Fruit fly (Drosophila melanogaster) whole organism, embryonic: ENCODE measurements around the gene CG31224.

Source experiments
- Awh ChIP-seq: fragments of 200-800 bp; sonication (Bioruptor generic); IDR thresholded peaks from 2 replicates; pipeline ENCODE4, ENCODE4 v1.3.6; 2022; ENCODE audit warnings: missing biosample characterization, missing genetic modification characterization
- B-H1 ChIP-seq: fragments of 200-800 bp; sonication (Bioruptor generic); IDR thresholded peaks from 3 replicates; pipeline ENCODE4 v1.3.6; 2022; ENCODE audit warnings: missing biosample characterization, missing genetic modification characterization
- BEAF-32 ChIP-seq: fragments of 200-800 bp; sonication (Bioruptor generic); optimal IDR thresholded peaks from 3 replicates; lab custom pipeline; 2017; ENCODE audit warnings: missing biosample characterization, missing genetic modification characterization, mild to moderate bottlenecking, moderate library complexity, missing genetic modification reagents
- C15 ChIP-seq: fragments of 200-800 bp; sonication (Bioruptor generic); IDR thresholded peaks from 3 replicates; pipeline ENCODE4 v1.3.6; 2022; ENCODE audit warnings: missing biosample characterization, missing genetic modification characterization
- CG10267 ChIP-seq: fragments of 200-800 bp; sonication (Bioruptor generic); optimal IDR thresholded peaks from 2 replicates; lab custom pipeline; 2018; ENCODE audit warnings: missing biosample characterization, mild to moderate bottlenecking, missing genetic modification characterization, moderate library complexity
- CG10565 ChIP-seq: fragments of 200-800 bp; sonication (Bioruptor generic); optimal IDR thresholded peaks from 3 replicates; lab custom pipeline; 2016; ENCODE audit warnings: missing biosample characterization, mild to moderate bottlenecking, missing genetic modification characterization
- CG11093 ChIP-seq: fragments of 200-800 bp; sonication (Bioruptor generic); IDR thresholded peaks from 3 replicates; pipeline ENCODE4 v1.3.6; 2022; ENCODE audit warnings: missing biosample characterization, missing genetic modification characterization
- CG12236 ChIP-seq: fragments of 200-800 bp; sonication (Bioruptor generic); optimal IDR thresholded peaks from 2 replicates; lab custom pipeline; 2016; ENCODE audit warnings: missing biosample characterization, missing genetic modification characterization
- CG12659 ChIP-seq: fragments of 200-800 bp; sonication (Bioruptor generic); optimal IDR thresholded peaks from 3 replicates; lab custom pipeline; 2017; ENCODE audit warnings: mild to moderate bottlenecking, missing biosample characterization, missing genetic modification reagents, missing genetic modification characterization
- CG13775 ChIP-seq: fragments of 200-800 bp; sonication (Bioruptor generic); optimal IDR thresholded peaks from 3 replicates; lab custom pipeline; 2017; ENCODE audit warnings: missing biosample characterization, mild to moderate bottlenecking, missing genetic modification characterization
- CG14014 ChIP-seq: fragments of 200-800 bp; sonication (Bioruptor generic); IDR thresholded peaks from 2 replicates; pipeline ENCODE4 v1.3.6; 2022; ENCODE audit warnings: missing biosample characterization, missing genetic modification characterization
- CG14710 ChIP-seq: fragments of 200-800 bp; sonication (Bioruptor generic); optimal IDR thresholded peaks from 3 replicates; lab custom pipeline; 2019; ENCODE audit warnings: missing biosample characterization, mild to moderate bottlenecking, missing genetic modification characterization, moderate library complexity
- CG15269 ChIP-seq: fragments of 200-800 bp; sonication (Bioruptor generic); optimal IDR thresholded peaks from 2 replicates; lab custom pipeline; 2018; ENCODE audit warnings: missing biosample characterization, mild to moderate bottlenecking, missing genetic modification characterization, moderate library complexity
- CG15601 ChIP-seq: fragments of 200-800 bp; sonication (Bioruptor generic); optimal IDR thresholded peaks from 3 replicates; lab custom pipeline; 2019; ENCODE audit warnings: missing biosample characterization, mild to moderate bottlenecking, missing genetic modification characterization, moderate library complexity
- CG1602 ChIP-seq: fragments of 200-800 bp; sonication (Bioruptor generic); optimal IDR thresholded peaks from 3 replicates; lab custom pipeline; 2016; ENCODE audit warnings: missing biosample characterization, missing genetic modification characterization
- CG17328 ChIP-seq: fragments of 200-800 bp; sonication (Bioruptor generic); IDR thresholded peaks from 2 replicates; pipeline ENCODE4 v1.3.6; 2022; ENCODE audit warnings: missing biosample characterization, missing genetic modification characterization
- CG1792 ChIP-seq: fragments of 200-800 bp; sonication (Bioruptor generic); optimal IDR thresholded peaks from 2 replicates; lab custom pipeline; 2016; ENCODE audit warnings: missing biosample characterization, missing genetic modification characterization
- CG2199 ChIP-seq: fragments of 200-800 bp; sonication (Bioruptor generic); IDR thresholded peaks from 3 replicates; pipeline ENCODE4 v1.3.6; 2022; ENCODE audit warnings: missing biosample characterization, missing genetic modification characterization
- CG3163 ChIP-seq: fragments of 200-800 bp; sonication (Bioruptor generic); optimal IDR thresholded peaks from 3 replicates; lab custom pipeline; 2016; ENCODE audit warnings: missing biosample characterization, missing genetic modification characterization
- CG4360 ChIP-seq: fragments of 200-800 bp; sonication (Bioruptor generic); IDR thresholded peaks from 2 replicates; pipeline ENCODE4 v1.3.6; 2022; ENCODE audit warnings: missing biosample characterization, missing genetic modification characterization
- CG6272 ChIP-seq: fragments of 200-800 bp; sonication (Bioruptor generic); IDR thresholded peaks from 2 replicates; pipeline ENCODE4 v1.3.6; 2022; ENCODE audit warnings: missing biosample characterization, missing genetic modification characterization
- CG6791 ChIP-seq: fragments of 200-800 bp; sonication (Bioruptor generic); IDR thresholded peaks from 3 replicates; pipeline ENCODE4 v1.3.6; 2022; ENCODE audit warnings: missing biosample characterization, missing genetic modification characterization; ENCODE audit not compliant: partially characterized antibody
- CG8290 ChIP-seq, 3 experiments: fragments of 200-800 bp; sonication (Bioruptor generic); optimal IDR thresholded peaks; 2 replicates each; lab custom pipeline; 2016 to 2019; ENCODE audit warnings: missing biosample characterization in 3 of 3, missing genetic modification characterization in 3 of 3, mild to moderate bottlenecking in 2 of 3, moderate library complexity in 1 of 3
- CG9876 ChIP-seq: fragments of 200-800 bp; sonication (Bioruptor generic); optimal IDR thresholded peaks from 2 replicates; lab custom pipeline; 2016; ENCODE audit warnings: missing biosample characterization, missing genetic modification characterization
- Camta ChIP-seq: fragments of 200-800 bp; sonication (Bioruptor generic); optimal IDR thresholded peaks from 2 replicates; lab custom pipeline; 2016; ENCODE audit warnings: missing biosample characterization, missing genetic modification characterization
- CoRest ChIP-seq: fragments of 200-800 bp; sonication (Bioruptor generic); optimal IDR thresholded peaks from 3 replicates; lab custom pipeline; 2018; ENCODE audit warnings: missing biosample characterization, mild to moderate bottlenecking, missing genetic modification characterization, moderate library complexity
- Dbx ChIP-seq: fragments of 200-800 bp; sonication (Bioruptor generic); IDR thresholded peaks from 3 replicates; pipeline ENCODE4 v1.3.6; 2022; ENCODE audit warnings: missing biosample characterization, missing genetic modification characterization
- Dp ChIP-seq: fragments of 200-800 bp; sonication (Bioruptor generic); optimal IDR thresholded peaks from 2 replicates; lab custom pipeline; 2018; ENCODE audit warnings: missing biosample characterization, mild to moderate bottlenecking, missing genetic modification characterization, moderate library complexity
- Drgx ChIP-seq: fragments of 200-800 bp; sonication (Bioruptor generic); IDR thresholded peaks from 2 replicates; pipeline ENCODE4 v1.3.6; 2022; ENCODE audit warnings: missing biosample characterization, missing genetic modification characterization
- Gug ChIP-seq: fragments of 200-800 bp; sonication (Bioruptor generic); IDR thresholded peaks from 4 replicates; pipeline ENCODE4 v1.3.6; 2022; ENCODE audit warnings: missing biosample characterization, missing genetic modification characterization
- Hr39 ChIP-seq: fragments of >200 bp; optimal IDR thresholded peaks from 2 replicates; lab custom pipeline; 2017
- Lim3 ChIP-seq: fragments of 200-800 bp; sonication (Bioruptor generic); IDR thresholded peaks from 2 replicates; pipeline ENCODE4 v1.3.6; 2022; ENCODE audit warnings: missing biosample characterization, missing genetic modification characterization
- Mrtf ChIP-seq: fragments of 200-800 bp; sonication (Bioruptor generic); IDR thresholded peaks from 3 replicates; pipeline ENCODE4 v1.3.6; 2022; ENCODE audit warnings: missing biosample characterization, missing genetic modification characterization
- Myb ChIP-seq: fragments of 200-800 bp; sonication (Bioruptor generic); optimal IDR thresholded peaks from 2 replicates; lab custom pipeline; 2016; ENCODE audit warnings: missing biosample characterization, missing genetic modification characterization
- Nf-YA ChIP-seq: fragments of 200-800 bp; sonication (Bioruptor generic); IDR thresholded peaks from 2 replicates; pipeline ENCODE4 v1.3.6; 2022; ENCODE audit warnings: missing biosample characterization, missing genetic modification characterization
- Nf-YC ChIP-seq: fragments of 200-800 bp; optimal IDR thresholded peaks from 3 replicates; lab custom pipeline; 2019; ENCODE audit warnings: missing biosample characterization, mild to moderate bottlenecking, missing genetic modification characterization, moderate library complexity
- Oaz ChIP-seq: fragments of 200-800 bp; sonication (Bioruptor generic); IDR thresholded peaks from 2 replicates; pipeline ENCODE4 v1.3.6; 2022; ENCODE audit warnings: missing biosample characterization, missing genetic modification characterization
- Opbp ChIP-seq: fragments of 200-800 bp; sonication (Bioruptor generic); IDR thresholded peaks from 3 replicates; pipeline ENCODE4 v1.3.6; 2022; ENCODE audit warnings: missing biosample characterization, missing genetic modification characterization; ENCODE audit not compliant: partially characterized antibody
- Rfx ChIP-seq: fragments of 200-800 bp; sonication (Bioruptor generic); IDR thresholded peaks from 2 replicates; pipeline ENCODE4 v1.3.6; 2022; ENCODE audit warnings: missing biosample characterization, missing genetic modification characterization
- Trl ChIP-seq, 3 experiments: fragments of >200 bp in 2 of 3; fragments of 200-800 bp in 1 of 3; sonication (Bioruptor generic) in 1 of 3; optimal IDR thresholded peaks; 2 replicates in 1 of 3; 3 replicates in 2 of 3; lab custom pipeline; 2016 to 2017; ENCODE audit warnings: missing biosample characterization in 1 of 3, missing genetic modification characterization in 1 of 3
- chinmo ChIP-seq: fragments of 200-800 bp; sonication (Bioruptor generic); IDR thresholded peaks from 4 replicates; pipeline ENCODE4 v1.3.6; 2022; ENCODE audit warnings: missing biosample characterization, missing genetic modification characterization; ENCODE audit not compliant: partially characterized antibody
- dan ChIP-seq: fragments of 200-800 bp; sonication (Bioruptor generic); IDR thresholded peaks from 2 replicates; pipeline ENCODE4 v1.3.6; 2022; ENCODE audit warnings: missing biosample characterization, missing genetic modification characterization
- grau ChIP-seq: fragments of 200-800 bp; optimal IDR thresholded peaks from 3 replicates; lab custom pipeline; 2019; ENCODE audit warnings: missing biosample characterization, mild to moderate bottlenecking, missing genetic modification characterization, moderate library complexity
- grn ChIP-seq: fragments of 200-800 bp; sonication (Bioruptor generic); optimal IDR thresholded peaks from 3 replicates; lab custom pipeline; 2017; ENCODE audit warnings: missing biosample characterization, missing genetic modification characterization
- inv ChIP-seq: fragments of 200-800 bp; sonication (Bioruptor generic); IDR thresholded peaks from 2 replicates; pipeline ENCODE4 v1.3.6; 2022; ENCODE audit warnings: missing biosample characterization, missing genetic modification characterization; ENCODE audit not compliant: partially characterized antibody
- knrl ChIP-seq: fragments of 200-800 bp; sonication (Bioruptor generic); IDR thresholded peaks from 3 replicates; pipeline ENCODE4 v1.3.6; 2022; ENCODE audit warnings: missing biosample characterization, missing genetic modification characterization; ENCODE audit not compliant: partially characterized antibody
- peb ChIP-seq: fragments of 200-800 bp; sonication (Bioruptor generic); IDR thresholded peaks from 2 replicates; pipeline ENCODE4 v1.3.6; 2022; ENCODE audit warnings: missing biosample characterization, missing genetic modification characterization
- slou ChIP-seq: fragments of 200-800 bp; sonication (Bioruptor generic); optimal IDR thresholded peaks from 3 replicates; lab custom pipeline; 2016; ENCODE audit warnings: missing biosample characterization, missing genetic modification characterization
- stc ChIP-seq: fragments of 200-800 bp; sonication (Bioruptor generic); IDR thresholded peaks from 2 replicates; pipeline ENCODE4 v1.3.6; 2022; ENCODE audit warnings: missing biosample characterization, missing genetic modification characterization
- unc-4 ChIP-seq: fragments of 200-800 bp; sonication (Bioruptor generic); IDR thresholded peaks from 2 replicates; pipeline ENCODE4 v1.3.6; 2022; ENCODE audit warnings: missing biosample characterization, missing genetic modification characterization; ENCODE audit not compliant: partially characterized antibody
- vfl ChIP-seq: fragments of 200-800 bp; sonication (Bioruptor generic); optimal IDR thresholded peaks from 2 replicates; lab custom pipeline; 2016; ENCODE audit warnings: missing biosample characterization, missing genetic modification characterization

CG31224 gene

DNA sequence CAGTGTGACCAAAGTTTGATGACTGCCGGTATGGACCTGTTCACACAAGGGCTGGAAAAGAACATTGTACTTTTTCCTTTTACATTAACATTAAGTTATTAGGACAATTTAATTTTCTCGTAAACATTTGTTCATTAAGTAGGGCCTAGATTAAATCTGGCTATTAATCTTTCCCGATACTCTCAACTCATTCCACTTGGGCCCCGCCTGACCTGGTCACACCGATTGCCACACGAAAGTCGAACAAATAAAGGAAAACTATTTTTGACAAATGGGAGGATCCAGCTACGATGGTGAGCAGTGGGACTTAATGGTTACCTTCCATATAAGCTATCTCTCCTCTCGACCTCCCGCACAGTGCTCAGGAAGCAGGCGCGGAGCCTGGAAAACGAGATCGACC lies 4.4 kb upstream of the CG31224 start, which contains the start of the genes Cpsf73 and Gos28 (continued):
- TF ChIP-seq dan (GFP tag; lab: Robert Waterston, UW) (no peak), CG17328 (GFP tag; lab: Robert Waterston, UW) (0 out of 2 replicates have a peak, but pooled peaks have one; percentile 25), BEAF-32 (GFP tag; lab: Kevin White, UChicago) (peak; percentile 61), grau (tag; lab: Kevin White, UChicago) (peak; percentile 29), Dp (GFP tag; lab: Kevin White, UChicago) (peak; percentile 30), CG9876 (no peak), CG15601 (tag; lab: Kevin White, UChicago) (peak; percentile 46), CG14014 (0 out of 2 replicates have a peak, but pooled peaks have one; percentile 33), CG1602 (GFP tag; lab: Kevin White, UChicago) (no peak), CG10565 (GFP tag; lab: Kevin White, UChicago) (no peak), B-H1 (GFP tag; lab: Robert Waterston, UW) (no peak), Lim3 (GFP tag; lab: Robert Waterston, UW) (no peak), CG11093 (GFP tag; lab: Robert Waterston, UW) (no peak), Drgx (GFP tag; lab: Robert Waterston, UW) (no peak), CG6272 (GFP tag; lab: Robert Waterston, UW) (no peak; the same call in 1 of the 2 replicates), CG2199 (GFP tag; lab: Robert Waterston, UW) (no peak), C15 (GFP tag; lab: Robert Waterston, UW) (no peak), unc-4 (GFP tag; lab: Robert Waterston, UW) (0 out of 2 replicates have a peak, but pooled peaks have one; percentile 34), Camta (GFP tag; lab: Kevin White, UChicago) (peak; percentile 14), CG13775 (GFP tag; lab: Kevin White, UChicago) (peak; percentile 30), Nf-YA (GFP tag; lab: Robert Waterston, UW) (no peak), CG3163 (no peak), Hr39 (lab: Kevin White, UChicago) (no peak), CG1792 (GFP tag; lab: Kevin White, UChicago) (no peak), vfl (GFP tag; lab: Kevin White, UChicago) (peak; percentile 34), Nf-YC (tag; lab: Kevin White, UChicago) (peak; percentile 19), CG10267 (tag; lab: Kevin White, UChicago) (peak; percentile 54), inv (GFP tag; lab: Robert Waterston, UW) (peak; percentile 42; the same call in 1 of the 2 replicates), Gug (GFP tag; lab: Robert Waterston, UW) (no peak), Oaz (no peak), CG8290 (GFP tag; optimal IDR thresholded peaks at IDR 0.05; lab: Kevin White, UChicago) (no peak), CG8290 (tag; optimal IDR thresholded peaks at IDR 0.05; lab: Kevin White, UChicago) (no peak), CoRest (tag; lab: Kevin White, UChicago) (peak; percentile 33), peb (no peak), CG4360 (GFP tag; lab: Robert Waterston, UW) (no peak), stc (GFP tag; lab: Robert Waterston, UW) (no peak), Dbx (no peak), grn (GFP tag; lab: Kevin White, UChicago) (peak; percentile 5), CG15269 (no peak), CG12236 (GFP tag; lab: Kevin White, UChicago) (no peak), chinmo (GFP tag; lab: Robert Waterston, UW) (no peak), Awh (GFP tag; lab: Robert Waterston, UW) (no peak), Rfx (peak; percentile 48; the same call in 1 of the 2 replicates), Myb (GFP tag; lab: Kevin White, UChicago) (peak; percentile 19), Opbp (GFP tag; lab: Robert Waterston, UW) (peak; percentile 38; the same call in 1 of the 3 replicates), knrl (GFP tag; lab: Robert Waterston, UW) (peak; percentile 61; the same call in 2 of the 3 replicates), slou (no peak), Trl (optimal IDR thresholded peaks at IDR 0.05; lab: Kevin White, UChicago) (no peak), Trl (GFP tag; optimal IDR thresholded peaks at IDR 0.05; lab: Kevin White, UChicago) (no peak), Mrtf (GFP tag; lab: Robert Waterston, UW) (no peak), CG14710 (tag; lab: Kevin White, UChicago) (peak; percentile 61), CG12659 (GFP tag; lab: Kevin White, UChicago) (peak; percentile 61), CG6791 (GFP tag; lab: Robert Waterston, UW) (no peak)
